Worm (Caenorhabditis elegans): Measurements from ENCODE around the gene cup-15.

Gene cup-15

DNA sequence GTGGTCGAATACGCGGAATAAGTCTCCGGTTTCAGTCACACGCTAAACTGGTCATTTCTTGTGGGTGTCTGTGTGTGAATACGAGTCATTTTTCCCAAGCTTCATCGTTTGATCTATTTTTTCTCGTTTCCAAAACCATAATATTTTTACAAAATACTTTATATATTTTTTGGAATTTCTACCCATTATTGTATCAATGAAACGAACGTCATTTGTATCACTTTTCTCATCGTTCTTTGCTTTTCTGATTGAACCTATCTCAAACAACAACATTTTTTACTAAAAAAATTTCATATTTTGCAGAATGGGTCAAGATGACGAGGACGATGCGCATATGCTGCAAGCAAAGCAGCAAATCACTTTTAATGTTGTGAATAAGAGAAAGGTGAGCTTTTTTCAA is 5.4 kb downstream of the cup-15 start, which contains the start of gene mel-11:
TSS of gene mel-11 (plus strand) at position 301 of the 400 bp plus-strand sequence.
- no peak for TF ChIP-seq nhr-76 (tag; optimal IDR thresholded peaks at IDR 0.05)
- no peak for TF ChIP-seq egl-27 (tag; optimal IDR thresholded peaks at IDR 0.05)
- no peak for TF ChIP-seq ceh-82 (tag; optimal IDR thresholded peaks at IDR 0.05)
- no peak for TF ChIP-seq nfya-1 (tag; optimal IDR thresholded peaks at IDR 0.05; ENCODE audit: insufficient read depth)
- no peak for TF ChIP-seq mdl-1 (tag; optimal IDR thresholded peaks at IDR 0.05)
- TF ChIP-seq R02D3.7 (tag; optimal IDR thresholded peaks at IDR 0.05) = no peak
- no peak for TF ChIP-seq aly-2 (tag; optimal IDR thresholded peaks at IDR 0.05)
- no peak for TF ChIP-seq nhr-77 (tag; optimal IDR thresholded peaks at IDR 0.05)
- TF ChIP-seq daf-12 (tag; optimal IDR thresholded peaks at IDR 0.05) = no peak
- no peak for TF ChIP-seq nhr-23 (tag; optimal IDR thresholded peaks at IDR 0.05)
- TF ChIP-seq mml-1 (tag; optimal IDR thresholded peaks at IDR 0.05) = no peak
- TF ChIP-seq elt-3 (tag; optimal IDR thresholded peaks at IDR 0.05) = no peak
- no peak for TF ChIP-seq fos-1 (tag; optimal IDR thresholded peaks at IDR 0.05)
- TF ChIP-seq fkh-10 (GFP tag; optimal IDR thresholded peaks at IDR 0.05) = no peak
- TF ChIP-seq fkh-2 (tag; optimal IDR thresholded peaks at IDR 0.05) = no peak
- no peak for TF ChIP-seq ztf-4 (tag; optimal IDR thresholded peaks at IDR 0.05)
- no peak for TF ChIP-seq sea-2 (GFP tag; optimal IDR thresholded peaks at IDR 0.05)
- TF ChIP-seq ZK546.5 (tag; optimal IDR thresholded peaks at IDR 0.05) = no peak

DNA sequence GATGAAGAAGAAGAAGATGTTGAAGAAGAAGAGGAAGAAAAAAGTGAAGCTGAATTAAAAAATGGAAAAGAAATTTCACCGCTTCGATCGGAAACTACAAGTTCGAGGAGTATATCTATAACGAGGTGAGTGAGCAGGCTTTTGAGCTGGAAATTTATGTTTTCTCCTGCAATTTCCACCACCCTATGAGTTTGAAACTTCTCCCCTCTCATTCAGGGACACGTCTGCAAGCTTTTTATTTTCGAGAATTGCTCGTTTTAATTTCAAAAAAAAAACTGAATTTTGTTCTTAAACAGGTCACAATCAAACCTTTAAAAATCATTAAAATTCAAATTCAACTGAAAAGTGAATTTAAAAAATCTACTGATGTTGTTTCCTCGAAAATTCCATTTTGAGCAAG is 9.4 kb downstream of the cup-15 start:
- TF ChIP-seq nhr-28 (tag; optimal IDR thresholded peaks at IDR 0.05) = no peak
- TF ChIP-seq ztf-4 (tag; optimal IDR thresholded peaks at IDR 0.05) = no peak
- no peak for TF ChIP-seq nhr-11 (tag; optimal IDR thresholded peaks at IDR 0.05)
- no peak for TF ChIP-seq egl-5 (tag; optimal IDR thresholded peaks at IDR 0.05)
- TF ChIP-seq nhr-43 (tag; optimal IDR thresholded peaks at IDR 0.05; ENCODE audit: poor library complexity, severe bottlenecking) = no peak

DNA sequence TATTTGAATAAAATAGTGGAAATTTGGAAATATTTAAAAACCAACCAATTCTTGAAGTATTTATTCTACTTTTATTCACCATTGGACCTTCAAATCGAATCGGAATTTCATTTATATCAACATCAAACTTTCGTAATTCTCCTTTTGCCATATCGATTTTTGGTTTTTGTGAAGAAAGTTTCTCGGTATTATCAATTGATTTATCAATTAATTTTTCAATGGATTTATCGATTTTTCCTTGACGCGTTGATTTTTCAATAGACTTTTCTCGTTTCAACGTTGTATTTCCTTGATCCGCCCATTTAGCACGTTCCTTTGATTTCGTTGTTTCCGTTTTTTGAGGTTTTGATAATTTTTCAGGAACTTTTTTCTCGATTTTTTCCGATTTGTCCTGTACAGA is 16.6 kb downstream of the cup-15 start:
- no peak for TF ChIP-seq mdl-1 (tag; optimal IDR thresholded peaks at IDR 0.05)
- peak; percentile 65 for TF ChIP-seq ceh-28 (tag; optimal IDR thresholded peaks at IDR 0.05)

DNA sequence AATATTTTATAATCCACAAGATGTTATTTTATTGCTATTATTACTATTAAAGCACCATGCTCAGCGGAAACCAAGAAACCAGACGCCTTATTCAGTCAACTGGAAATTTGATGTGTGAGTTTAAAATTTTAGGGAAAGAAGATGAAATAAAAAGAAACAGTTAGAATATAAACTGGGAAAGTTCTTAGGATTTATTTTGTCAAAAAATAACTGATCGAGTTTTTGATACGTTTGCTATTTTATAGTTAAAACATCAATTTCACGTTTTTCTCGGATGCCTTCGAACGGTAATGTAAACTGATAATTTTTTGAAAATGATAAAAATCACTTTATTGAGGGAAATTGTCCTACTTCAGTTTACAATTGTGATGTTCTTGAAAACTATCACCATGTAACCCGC is 19.6 kb downstream of the cup-15 start, which contains the start of gene C06C3.3:
TSS of gene C06C3.3 (minus strand) at position 101 of the 400 bp plus-strand sequence.
- no peak for TF ChIP-seq lsy-12 (tag; optimal IDR thresholded peaks at IDR 0.05)
- no peak for TF ChIP-seq nhr-237 (tag; optimal IDR thresholded peaks at IDR 0.05)
- TF ChIP-seq nhr-43 (tag; optimal IDR thresholded peaks at IDR 0.05; ENCODE audit: poor library complexity, severe bottlenecking) = no peak
- TF ChIP-seq ztf-11 (tag; optimal IDR thresholded peaks at IDR 0.05) = no peak
- TF ChIP-seq fkh-2 (tag; optimal IDR thresholded peaks at IDR 0.05) = no peak
- TF ChIP-seq pha-4 (tag; optimal IDR thresholded peaks at IDR 0.05) = no peak
- TF ChIP-seq nfya-1 (tag; optimal IDR thresholded peaks at IDR 0.05; ENCODE audit: insufficient read depth) = no peak
- TF ChIP-seq lin-39 (tag; optimal IDR thresholded peaks at IDR 0.05) = no peak

DNA sequence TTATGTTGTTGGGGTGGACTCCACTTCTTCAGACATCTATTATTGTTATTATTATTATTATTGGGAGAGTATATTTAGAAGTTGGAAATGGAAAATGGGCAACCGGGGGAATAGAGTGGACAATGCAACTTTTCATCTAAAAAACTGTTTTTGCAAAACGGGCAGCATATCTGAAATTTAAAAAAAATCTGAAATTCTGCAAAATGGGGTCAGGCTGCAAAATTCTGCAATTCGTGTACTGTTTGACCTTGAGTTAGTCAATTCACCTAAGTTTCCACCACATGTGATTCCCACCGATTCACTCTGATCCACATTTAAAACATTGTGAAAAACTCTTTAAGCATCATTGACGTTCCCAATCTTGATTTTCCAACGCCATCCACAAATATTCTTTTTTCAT is 20.2 kb downstream of the cup-15 start, which contains the start of gene C06C3.4:
TSS of gene C06C3.4 (plus strand) at position 301 of the 400 bp plus-strand sequence.
- TF ChIP-seq nhr-237 (tag; optimal IDR thresholded peaks at IDR 0.05) (no peak), ceh-9 (tag; optimal IDR thresholded peaks at IDR 0.05) (no peak), ztf-11 (tag; optimal IDR thresholded peaks at IDR 0.05) (no peak), daf-12 (tag; optimal IDR thresholded peaks at IDR 0.05) (no peak), nhr-25 (tag; optimal IDR thresholded peaks at IDR 0.05) (no peak), lin-39 (tag; optimal IDR thresholded peaks at IDR 0.05) (no peak), unc-39 (tag; optimal IDR thresholded peaks at IDR 0.05) (no peak), jun-1 (tag; optimal IDR thresholded peaks at IDR 0.05) (no peak), nhr-43 (tag; optimal IDR thresholded peaks at IDR 0.05; ENCODE audit: poor library complexity, severe bottlenecking) (no peak), ceh-82 (tag; optimal IDR thresholded peaks at IDR 0.05) (no peak), mdl-1 (tag; optimal IDR thresholded peaks at IDR 0.05) (no peak), lin-15B (tag; optimal IDR thresholded peaks at IDR 0.05) (no peak)

DNA sequence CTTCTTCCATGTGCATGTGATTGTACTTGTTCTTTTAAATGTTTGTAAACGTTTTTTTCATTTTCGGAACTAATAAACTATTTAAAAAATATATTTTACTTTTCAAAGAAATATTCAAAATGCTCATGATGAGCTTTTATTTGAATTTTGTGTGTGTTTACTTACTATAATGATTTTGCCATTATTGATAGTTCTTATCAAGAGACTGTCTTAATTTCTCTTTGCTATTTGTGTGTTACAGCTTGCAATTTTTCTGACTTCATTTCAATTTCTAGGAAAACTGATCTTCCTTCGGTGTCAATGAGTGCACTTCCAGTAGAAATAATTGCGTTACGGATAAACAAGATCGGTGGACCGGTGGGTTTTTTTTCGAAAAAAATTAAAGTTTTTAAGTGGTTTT is 22.0 kb downstream of the cup-15 start, which contains the start of gene C06C3.12:
TSS of gene C06C3.12 (plus strand) at position 301 of the 400 bp plus-strand sequence.
- peak; percentile 1 for TF ChIP-seq elt-2 (tag; optimal IDR thresholded peaks at IDR 0.05)
- TF ChIP-seq egl-27 (tag; optimal IDR thresholded peaks at IDR 0.05) = no peak
